Comparison of ENCODE assay signal across 1 fruit fly cellular context in genomic region chr3R:22639239-22639858, dm6.
TF ChIP-seq lines count a peak whose summit lies in the region.

Gene loco, minus strand, starts transcription at chr3R:22639387.
Gene wake, plus strand, starts transcription at chr3R:22639808.

TF ChIP-seq in whole organism, embryonic, 481 proteins besides CTCF, POLR2A, EP300 and RAD21 (continued from another document and continues in another):
- TF ChIP-seq stc (GFP tag; IDR thresholded peaks at IDR 0.05; lab: Robert Waterston, UW) (no peak), CG2120 (GFP tag; optimal IDR thresholded peaks at IDR 0.05; lab: Kevin White, UChicago) (peak; percentile 19), crol (GFP tag; IDR thresholded peaks at IDR 0.05; lab: Robert Waterston, UW) (no peak), aop (GFP tag; IDR thresholded peaks at IDR 0.05; lab: Robert Waterston, UW) (no peak), CG6854 (GFP tag; optimal IDR thresholded peaks at IDR 0.05; lab: Kevin White, UChicago) (no peak), Spps (tag; optimal IDR thresholded peaks at IDR 0.05; lab: Kevin White, UChicago) (peak; percentile 21), schlank (tag; optimal IDR thresholded peaks at IDR 0.05; lab: Kevin White, UChicago) (no peak), pho (GFP tag; optimal IDR thresholded peaks at IDR 0.05; lab: Kevin White, UChicago) (no peak), CrebB (tag; optimal IDR thresholded peaks at IDR 0.05; lab: Kevin White, UChicago) (no peak), al (GFP tag; IDR thresholded peaks at IDR 0.05; lab: Robert Waterston, UW) (no peak), Fer1 (GFP tag; optimal IDR thresholded peaks at IDR 0.05; lab: Kevin White, UChicago) (no peak), CG3726 (GFP tag; IDR thresholded peaks at IDR 0.05; lab: Robert Waterston, UW) (no peak), maf-S (GFP tag; optimal IDR thresholded peaks at IDR 0.05; lab: Kevin White, UChicago) (no peak), CG13296 (GFP tag; optimal IDR thresholded peaks at IDR 0.05; lab: Kevin White, UChicago) (no peak), Sin3A (optimal IDR thresholded peaks at IDR 0.05; lab: Kevin White, UChicago) (peak; percentile 71), HLH54F (GFP tag; optimal IDR thresholded peaks at IDR 0.05; lab: Kevin White, UChicago) (peak; percentile 11), wdn (GFP tag; IDR thresholded peaks at IDR 0.05; lab: Robert Waterston, UW) (no peak), B-H1 (GFP tag; IDR thresholded peaks at IDR 0.05; lab: Robert Waterston, UW) (no peak), luna (GFP tag; optimal IDR thresholded peaks at IDR 0.05; lab: Kevin White, UChicago) (no peak), Rx (GFP tag; IDR thresholded peaks at IDR 0.05; lab: Robert Waterston, UW) (no peak), Side (GFP tag; optimal IDR thresholded peaks at IDR 0.05; lab: Kevin White, UChicago) (peak; percentile 7), danr (GFP tag; IDR thresholded peaks at IDR 0.05; lab: Robert Waterston, UW) (no peak), CG42726 (GFP tag; IDR thresholded peaks at IDR 0.05; lab: Robert Waterston, UW; ENCODE audit: partially characterized antibody) (no peak; the same call in none of the 2 replicates), CG3407 (GFP tag; optimal IDR thresholded peaks at IDR 0.05; lab: Kevin White, UChicago) (no peak), onecut (GFP tag; IDR thresholded peaks at IDR 0.05; lab: Robert Waterston, UW) (no peak), CG18764 (GFP tag; optimal IDR thresholded peaks at IDR 0.05; lab: Kevin White, UChicago) (no peak), CG17328 (GFP tag; IDR thresholded peaks at IDR 0.05; lab: Robert Waterston, UW) (no peak), Usf (GFP tag; optimal IDR thresholded peaks at IDR 0.05; lab: Kevin White, UChicago) (no peak), Fer2 (tag; optimal IDR thresholded peaks at IDR 0.05; lab: Kevin White, UChicago) (no peak), Pdp1 (GFP tag; optimal IDR thresholded peaks at IDR 0.05; lab: Kevin White, UChicago) (no peak), slp2 (GFP tag; optimal IDR thresholded peaks at IDR 0.05; lab: Kevin White, UChicago) (no peak), CG30020 (tag; optimal IDR thresholded peaks at IDR 0.05; lab: Kevin White, UChicago) (peak; percentile 32), hth (optimal IDR thresholded peaks at IDR 0.05; lab: Kevin White, UChicago) (no peak), Scr (GFP tag; IDR thresholded peaks at IDR 0.05; lab: Robert Waterston, UW; ENCODE audit: partially characterized antibody) (peak; percentile 96), CG7357 (GFP tag; IDR thresholded peaks at IDR 0.05; lab: Robert Waterston, UW) (no peak), Sry-δ (GFP tag; optimal IDR thresholded peaks at IDR 0.05; lab: Kevin White, UChicago) (peak; percentile 96), CG7745 (tag; optimal IDR thresholded peaks at IDR 0.05; lab: Kevin White, UChicago) (no peak), br (optimal IDR thresholded peaks at IDR 0.05; lab: Kevin White, UChicago) (no peak), Nf-YB (GFP tag; optimal IDR thresholded peaks at IDR 0.05; lab: Kevin White, UChicago) (no peak), PHDP (tag; optimal IDR thresholded peaks at IDR 0.05; lab: Kevin White, UChicago) (no peak), ase (GFP tag; IDR thresholded peaks at IDR 0.05; lab: Robert Waterston, UW) (no peak), Six4 (GFP tag; optimal IDR thresholded peaks at IDR 0.05; lab: Kevin White, UChicago) (no peak), gcm (GFP tag; optimal IDR thresholded peaks at IDR 0.05; lab: Kevin White, UChicago) (no peak), Sox102F (GFP tag; optimal IDR thresholded peaks at IDR 0.05; lab: Kevin White, UChicago) (no peak), CG14965 (GFP tag; optimal IDR thresholded peaks at IDR 0.05; lab: Kevin White, UChicago; ENCODE audit: borderline replicate concordance) (no peak), bsh (GFP tag; optimal IDR thresholded peaks at IDR 0.05; lab: Kevin White, UChicago) (no peak), CG2678 (tag; optimal IDR thresholded peaks at IDR 0.05; lab: Kevin White, UChicago) (peak; percentile 7), cg (GFP tag; optimal IDR thresholded peaks at IDR 0.05; lab: Kevin White, UChicago) (peak; percentile 28), tx (GFP tag; optimal IDR thresholded peaks at IDR 0.05; lab: Kevin White, UChicago) (peak; percentile 16), NFAT (GFP tag; IDR thresholded peaks at IDR 0.05; lab: Robert Waterston, UW) (peak; percentile 3; the same call in 1 of the 2 replicates), CG11723 (GFP tag; optimal IDR thresholded peaks at IDR 0.05; lab: Kevin White, UChicago) (no peak), CG15269 (tag; optimal IDR thresholded peaks at IDR 0.05; lab: Kevin White, UChicago) (no peak), so (GFP tag; IDR thresholded peaks at IDR 0.05; lab: Robert Waterston, UW) (no peak), ATbp (GFP tag; optimal IDR thresholded peaks at IDR 0.05; lab: Kevin White, UChicago) (no peak), az2 (GFP tag; optimal IDR thresholded peaks at IDR 0.05; lab: Kevin White, UChicago) (peak; percentile 5), HLH3B (GFP tag; IDR thresholded peaks at IDR 0.05; lab: Robert Waterston, UW) (no peak), CG1529 (GFP tag; optimal IDR thresholded peaks at IDR 0.05; lab: Kevin White, UChicago) (no peak), Bdp1 (GFP tag; optimal IDR thresholded peaks at IDR 0.05; lab: Kevin White, UChicago) (no peak), D19A (tag; optimal IDR thresholded peaks at IDR 0.05; lab: Kevin White, UChicago) (no peak), Jarid2 (GFP tag; optimal IDR thresholded peaks at IDR 0.05; lab: Kevin White, UChicago) (no peak), CG1832 (GFP tag; optimal IDR thresholded peaks at IDR 0.05; lab: Kevin White, UChicago) (no peak), lmd (GFP tag; IDR thresholded peaks at IDR 0.05; lab: Robert Waterston, UW) (no peak), en (GFP tag; optimal IDR thresholded peaks at IDR 0.05; lab: Kevin White, UChicago) (no peak), CG12391 (tag; optimal IDR thresholded peaks at IDR 0.05; lab: Kevin White, UChicago) (peak; percentile 53), vnd (GFP tag; IDR thresholded peaks at IDR 0.05; lab: Robert Waterston, UW; ENCODE audit: partially characterized antibody) (peak; percentile 86), row (GFP tag; IDR thresholded peaks at IDR 0.05; lab: Robert Waterston, UW) (0 out of 3 replicates have a peak, but pooled peaks have one; percentile 24), ssp (GFP tag; IDR thresholded peaks at IDR 0.05; lab: Robert Waterston, UW) (no peak), nom (GFP tag; optimal IDR thresholded peaks at IDR 0.05; lab: Kevin White, UChicago) (no peak), CG3995 (GFP tag; optimal IDR thresholded peaks at IDR 0.05; lab: Kevin White, UChicago) (no peak), kni (GFP tag; optimal IDR thresholded peaks at IDR 0.05; lab: Kevin White, UChicago) (peak; percentile 32), CG2889 (GFP tag; IDR thresholded peaks at IDR 0.05; lab: Robert Waterston, UW) (no peak), CG18262 (tag; optimal IDR thresholded peaks at IDR 0.05; lab: Kevin White, UChicago) (peak; percentile 5), chinmo (GFP tag; IDR thresholded peaks at IDR 0.05; lab: Robert Waterston, UW; ENCODE audit: partially characterized antibody) (peak; percentile 81; the same call in 2 of the 4 replicates), dmrt99B (tag; optimal IDR thresholded peaks at IDR 0.05; lab: Kevin White, UChicago) (no peak), vvl (GFP tag; IDR thresholded peaks at IDR 0.05; lab: Robert Waterston, UW) (peak; percentile 21; the same call in 1 of the 2 replicates), CG15011 (GFP tag; optimal IDR thresholded peaks at IDR 0.05; lab: Kevin White, UChicago) (no peak), gt (GFP tag; IDR thresholded peaks at IDR 0.05; lab: Robert Waterston, UW) (no peak), CkIIα-i1 (GFP tag; IDR thresholded peaks at IDR 0.05; lab: Robert Waterston, UW) (no peak), CG13775 (GFP tag; optimal IDR thresholded peaks at IDR 0.05; lab: Kevin White, UChicago) (no peak), CG10565 (GFP tag; optimal IDR thresholded peaks at IDR 0.05; lab: Kevin White, UChicago) (no peak), CG14014 (GFP tag; IDR thresholded peaks at IDR 0.05; lab: Robert Waterston, UW) (no peak), mld (GFP tag; IDR thresholded peaks at IDR 0.05; lab: Robert Waterston, UW; ENCODE audit: partially characterized antibody) (peak; percentile 84; the same call in 2 of the 3 replicates), hkb (optimal IDR thresholded peaks at IDR 0.05; lab: Kevin White, UChicago) (no peak), hkb (GFP tag; IDR thresholded peaks at IDR 0.05; lab: Robert Waterston, UW) (no peak), tin (GFP tag; optimal IDR thresholded peaks at IDR 0.05; lab: Kevin White, UChicago) (no peak), ewg (GFP tag; optimal IDR thresholded peaks at IDR 0.05; lab: Kevin White, UChicago) (peak; percentile 98), fd3F (GFP tag; optimal IDR thresholded peaks at IDR 0.05; lab: Kevin White, UChicago) (no peak), wor (GFP tag; IDR thresholded peaks at IDR 0.05; lab: Robert Waterston, UW) (no peak), gcm2 (GFP tag; optimal IDR thresholded peaks at IDR 0.05; lab: Kevin White, UChicago) (no peak), CG14860 (GFP tag; IDR thresholded peaks at IDR 0.05; lab: Robert Waterston, UW; ENCODE audit: partially characterized antibody) (peak; percentile 88), ftz-f1 (GFP tag; optimal IDR thresholded peaks at IDR 0.05; lab: Kevin White, UChicago) (no peak), chif (GFP tag; optimal IDR thresholded peaks at IDR 0.05; lab: Kevin White, UChicago) (no peak), ci (GFP tag; IDR thresholded peaks at IDR 0.05; lab: Robert Waterston, UW) (no peak), her (GFP tag; optimal IDR thresholded peaks at IDR 0.05; lab: Kevin White, UChicago) (no peak), Stat92E (GFP tag; optimal IDR thresholded peaks at IDR 0.05; lab: Kevin White, UChicago) (no peak), Xbp1 (GFP tag; optimal IDR thresholded peaks at IDR 0.05; lab: Kevin White, UChicago) (peak; percentile 21), CG17359 (tag; optimal IDR thresholded peaks at IDR 0.05; lab: Kevin White, UChicago) (no peak), CoRest (tag; optimal IDR thresholded peaks at IDR 0.05; lab: Kevin White, UChicago) (peak; percentile 72), psq (GFP tag; optimal IDR thresholded peaks at IDR 0.05; lab: Kevin White, UChicago) (no peak), CHES-1-like (GFP tag; optimal IDR thresholded peaks at IDR 0.05; lab: Kevin White, UChicago) (no peak), CG4617 (GFP tag; optimal IDR thresholded peaks at IDR 0.05; lab: Kevin White, UChicago; ENCODE audit: borderline replicate concordance) (peak; percentile 79), ab (GFP tag; optimal IDR thresholded peaks at IDR 0.05; lab: Kevin White, UChicago) (no peak), CG10366 (GFP tag; IDR thresholded peaks at IDR 0.05; lab: Robert Waterston, UW) (no peak), Optix (GFP tag; IDR thresholded peaks at IDR 0.05; lab: Robert Waterston, UW) (no peak), CG6683 (GFP tag; optimal IDR thresholded peaks at IDR 0.05; lab: Kevin White, UChicago) (no peak), CG18476 (GFP tag; optimal IDR thresholded peaks at IDR 0.05; lab: Kevin White, UChicago) (no peak), lilli (GFP tag; optimal IDR thresholded peaks at IDR 0.05; lab: Kevin White, UChicago) (no peak), Hr78 (GFP tag; optimal IDR thresholded peaks at IDR 0.05; lab: Kevin White, UChicago) (no peak), Dp (GFP tag; optimal IDR thresholded peaks at IDR 0.05; lab: Kevin White, UChicago) (peak; percentile 78), CG5245 (GFP tag; optimal IDR thresholded peaks at IDR 0.05; lab: Kevin White, UChicago) (no peak), usp (GFP tag; optimal IDR thresholded peaks at IDR 0.05; lab: Kevin White, UChicago) (no peak), ham (GFP tag; IDR thresholded peaks at IDR 0.05; lab: Robert Waterston, UW) (no peak), CG9727 (GFP tag; optimal IDR thresholded peaks at IDR 0.05; lab: Kevin White, UChicago) (no peak), Mrtf (GFP tag; IDR thresholded peaks at IDR 0.05; lab: Robert Waterston, UW) (no peak), zfh2 (GFP tag; optimal IDR thresholded peaks at IDR 0.05; lab: Kevin White, UChicago) (no peak), btn (GFP tag; optimal IDR thresholded peaks at IDR 0.05; lab: Kevin White, UChicago) (no peak), CG6254 (GFP tag; optimal IDR thresholded peaks at IDR 0.05; lab: Kevin White, UChicago) (no peak), oc (tag; optimal IDR thresholded peaks at IDR 0.05; lab: Kevin White, UChicago) (no peak), amos (GFP tag; IDR thresholded peaks at IDR 0.05; lab: Robert Waterston, UW; ENCODE audit: partially characterized antibody) (peak; percentile 88), Bteb2 (GFP tag; optimal IDR thresholded peaks at IDR 0.05; lab: Kevin White, UChicago) (no peak), prd (optimal IDR thresholded peaks at IDR 0.05; lab: Kevin White, UChicago) (no peak), prd (GFP tag; IDR thresholded peaks at IDR 0.05; lab: Robert Waterston, UW) (no peak), dati (GFP tag; IDR thresholded peaks at IDR 0.05; lab: Robert Waterston, UW) (no peak), CG12104 (GFP tag; optimal IDR thresholded peaks at IDR 0.05; lab: Kevin White, UChicago) (no peak), Chrac-16 (GFP tag; optimal IDR thresholded peaks at IDR 0.05; lab: Kevin White, UChicago) (no peak), trem (tag; optimal IDR thresholded peaks at IDR 0.05; lab: Kevin White, UChicago) (peak; percentile 79), ranshi (GFP tag; IDR thresholded peaks at IDR 0.05; lab: Robert Waterston, UW) (no peak), tup (GFP tag; optimal IDR thresholded peaks at IDR 0.05; lab: Kevin White, UChicago) (no peak), CG10654 (GFP tag; optimal IDR thresholded peaks at IDR 0.05; lab: Kevin White, UChicago) (no peak), CG15479 (GFP tag; optimal IDR thresholded peaks at IDR 0.05; lab: Kevin White, UChicago) (peak; percentile 88), Lhr (GFP tag; optimal IDR thresholded peaks at IDR 0.05; lab: Kevin White, UChicago) (peak; percentile 98), Adf1 (GFP tag; IDR thresholded peaks at IDR 0.05; lab: Robert Waterston, UW) (no peak), CG12942 (GFP tag; optimal IDR thresholded peaks at IDR 0.05; lab: Kevin White, UChicago) (no peak), ken (GFP tag; IDR thresholded peaks at IDR 0.05; lab: Robert Waterston, UW) (no peak), CG14710 (tag; optimal IDR thresholded peaks at IDR 0.05; lab: Kevin White, UChicago) (peak; percentile 77), CG8281 (tag; optimal IDR thresholded peaks at IDR 0.05; lab: Kevin White, UChicago) (no peak), CG10543 (GFP tag; optimal IDR thresholded peaks at IDR 0.05; lab: Kevin White, UChicago) (no peak), CG2129 (GFP tag; IDR thresholded peaks at IDR 0.05; lab: Robert Waterston, UW; ENCODE audit: partially characterized antibody) (peak; percentile 90)
